Worm (Caenorhabditis elegans) whole organism, young adult: Measurements from ENCODE around the gene nspe-2.

Source experiments
- B0019.2 ChIP-seq: fragments of 200-800 bp; sonication (Bioruptor generic); conservative IDR thresholded peaks from 2 replicates; pipeline ENCODE4 v1.3.6; 2022; ENCODE audit warnings: missing genetic modification reagents, missing genetic modification characterization, missing compliant biosample characterization
- C06A6.2 ChIP-seq: fragments of 200-800 bp; sonication (Bioruptor generic); conservative IDR thresholded peaks from 2 replicates; pipeline ENCODE4 v1.3.6; 2022; ENCODE audit warnings: missing genetic modification characterization, missing compliant biosample characterization
- C17E4.6 ChIP-seq: fragments of 200-800 bp; sonication (Bioruptor generic); IDR thresholded peaks from 2 replicates; pipeline ENCODE4 v1.3.6; 2022; ENCODE audit warnings: missing genetic modification reagents, missing genetic modification characterization, missing compliant biosample characterization
- F49E8.2 ChIP-seq: sonication (generic microtip); optimal IDR thresholded peaks from 3 replicates; lab custom pipeline; 2017; ENCODE audit warnings: missing genetic modification characterization, mild to moderate bottlenecking, missing compliant biosample characterization, antibody characterized with exemption, moderate library complexity; ENCODE audit not compliant: insufficient read depth
- ama-1 ChIP-seq, 3 experiments: fragments of 150-350 bp in 1 of 3; sonication (generic microtip) in 2 of 3; optimal IDR thresholded peaks; 2 replicates each; lab custom pipeline; 2014 to 2018; ENCODE audit warnings: missing biosample characterization in 2 of 3, missing genetic modification characterization in 2 of 3, missing genetic modification reagents in 2 of 3
- athp-1 ChIP-seq: sonication (generic microtip); optimal IDR thresholded peaks from 2 replicates; lab custom pipeline; 2017; ENCODE audit warnings: mild to moderate bottlenecking, missing genetic modification characterization, missing compliant biosample characterization
- cebp-1 ChIP-seq, 2 experiments: fragments of 200-800 bp in 1 of 2; sonication (Bioruptor generic) in 1 of 2; sonication (generic microtip) in 1 of 2; IDR thresholded peaks in 1 of 2; optimal IDR thresholded peaks in 1 of 2; 2 replicates each; pipeline versions ENCODE4 v1.3.6 to Lab custom; 2017 to 2022; ENCODE audit warnings: missing compliant biosample characterization in 2 of 2, missing genetic modification characterization in 2 of 2, mild to moderate bottlenecking in 1 of 2, missing genetic modification reagents in 1 of 2, moderate library complexity in 1 of 2
- lag-1 ChIP-seq: fragments of 200-800 bp; sonication (Bioruptor generic); IDR thresholded peaks from 2 replicates; pipeline ENCODE4 v1.3.6; 2022; ENCODE audit warnings: missing genetic modification reagents, missing genetic modification characterization, missing compliant biosample characterization
- nhr-27 ChIP-seq: fragments of 200-800 bp; sonication (Bioruptor generic); optimal IDR thresholded peaks from 2 replicates; lab custom pipeline; 2018; ENCODE audit warnings: mild to moderate bottlenecking, missing genetic modification characterization, moderate library complexity, missing compliant biosample characterization
- pha-4 ChIP-seq: fragments of 150-350 bp; sonication (generic microtip); optimal IDR thresholded peaks from 2 replicates; lab custom pipeline; 2014; ENCODE audit warnings: missing biosample characterization, missing genetic modification reagents, missing genetic modification characterization
- snpc-1.1 ChIP-seq: sonication (generic microtip); optimal IDR thresholded peaks from 2 replicates; lab custom pipeline; 2017; ENCODE audit warnings: missing genetic modification characterization, mild to moderate bottlenecking, missing compliant biosample characterization, antibody characterized with exemption, moderate library complexity, missing genotype, missing genetic modification reagents; ENCODE audit not compliant: insufficient read depth
- ztf-25 ChIP-seq: fragments of 200-800 bp; sonication (Bioruptor generic); IDR thresholded peaks from 2 replicates; pipeline ENCODE4 v1.3.6; 2022; ENCODE audit warnings: missing genetic modification reagents, missing genetic modification characterization, missing compliant biosample characterization

DNA sequence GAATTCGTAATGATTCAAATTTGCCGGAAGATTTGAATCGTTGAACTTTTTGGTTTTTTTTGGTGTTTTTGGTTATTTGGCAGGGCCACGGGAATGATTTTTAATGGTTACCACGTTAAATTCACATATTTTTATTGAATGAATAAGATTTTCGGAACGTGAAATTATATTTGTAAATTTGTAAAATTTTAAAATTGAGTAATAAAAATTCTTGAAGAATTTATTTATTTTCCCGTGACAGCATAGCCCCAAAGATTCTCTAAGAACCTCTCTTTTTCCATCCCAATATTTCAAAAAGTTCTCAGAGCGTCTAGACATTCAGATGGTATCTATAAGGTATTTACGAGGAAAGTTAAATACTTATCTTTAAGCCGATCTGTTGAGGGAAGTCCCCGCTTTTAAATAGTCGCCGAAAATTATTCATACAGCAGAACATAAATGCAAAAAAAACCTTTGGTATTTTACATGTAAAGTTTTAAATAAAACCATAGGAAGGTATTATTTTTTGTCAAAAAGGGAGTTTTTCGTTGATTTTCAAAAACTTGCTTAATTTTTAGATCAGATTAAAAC lies 15.6 kb upstream of the nspe-2 start, which contains the start of gene Y38E10A.17:
- no peak for TF ChIP-seq pha-4
- no peak for TF ChIP-seq snpc-1.1 (tag; lab: Kevin White, UChicago)
- no peak for TF ChIP-seq cebp-1 (GFP tag; IDR thresholded peaks at IDR 0.05; lab: Robert Waterston, UW)
- no peak for TF ChIP-seq cebp-1 (tag; optimal IDR thresholded peaks at IDR 0.05; lab: Kevin White, UChicago)
- no peak for TF ChIP-seq F49E8.2
- TF ChIP-seq nhr-27 (tag; lab: Kevin White, UChicago) = no peak
- TF ChIP-seq C06A6.2 = no peak
- no peak for TF ChIP-seq B0019.2 (GFP tag; lab: Robert Waterston, UW)
- no peak for TF ChIP-seq athp-1 (tag; lab: Kevin White, UChicago)
- no peak for TF ChIP-seq C17E4.6 (GFP tag; lab: Robert Waterston, UW)
- TF ChIP-seq ama-1 (optimal IDR thresholded peaks at IDR 0.05; lab: Kevin White, UChicago) = no peak
- no peak for TF ChIP-seq ama-1 (GFP tag; optimal IDR thresholded peaks at IDR 0.05; lab: Kevin White, UChicago)
- TF ChIP-seq ztf-25 (GFP tag; lab: Robert Waterston, UW) = no peak
- no peak for TF ChIP-seq lag-1 (GFP tag; lab: Robert Waterston, UW)
